Worm (Caenorhabditis elegans) whole organism, mixed stage, embryonic: ENCODE measurements around the gene Y66H1A.5.
A peak's percentile ranks its signal among the peaks of the same experiment; 100 is the strongest.

Source experiments
- ceh-39 ChIP-seq: fragments of 150-350 bp; optimal IDR thresholded peaks from 2 replicates; lab custom pipeline; 2014; ENCODE audit warnings: missing biosample characterization, missing genetic modification characterization
- ceh-43 ChIP-seq: fragments of 200-800 bp; sonication (Bioruptor generic); optimal IDR thresholded peaks from 2 replicates; lab custom pipeline; 2018; ENCODE audit warnings: mild to moderate bottlenecking, missing genetic modification characterization, moderate library complexity, missing compliant biosample characterization
- cnd-1 ChIP-seq: fragments of 200-800 bp; sonication (Bioruptor generic); optimal IDR thresholded peaks from 2 replicates; lab custom pipeline; 2018; ENCODE audit warnings: mild to moderate bottlenecking, missing genetic modification characterization, missing compliant biosample characterization
- elt-1 ChIP-seq: sonication (generic microtip); optimal IDR thresholded peaks from 2 replicates; lab custom pipeline; 2017; ENCODE audit warnings: missing genetic modification characterization, mild to moderate bottlenecking, missing compliant biosample characterization, antibody characterized with exemption, moderate library complexity, borderline replicate concordance; ENCODE audit not compliant: insufficient read depth
- flh-1 ChIP-seq: fragments of 200-800 bp; sonication (Bioruptor generic); optimal IDR thresholded peaks from 2 replicates; lab custom pipeline; 2018; ENCODE audit warnings: mild to moderate bottlenecking, missing genetic modification characterization, moderate library complexity, missing compliant biosample characterization
- ham-2 ChIP-seq: fragments of 200-800 bp; sonication (Bioruptor generic); optimal IDR thresholded peaks from 2 replicates; lab custom pipeline; 2018; ENCODE audit warnings: mild to moderate bottlenecking, missing genetic modification characterization, missing compliant biosample characterization
- hlh-1 ChIP-seq: fragments of 150-350 bp; optimal IDR thresholded peaks from 2 replicates; lab custom pipeline; 2014; ENCODE audit warnings: missing biosample characterization, missing genetic modification reagents, missing genetic modification characterization
- lin-13 ChIP-seq: fragments of 150-350 bp; optimal IDR thresholded peaks from 2 replicates; lab custom pipeline; 2014; ENCODE audit warnings: missing biosample characterization, missing genetic modification characterization
- lin-32 ChIP-seq: fragments of 200-800 bp; sonication (Bioruptor generic); optimal IDR thresholded peaks from 2 replicates; lab custom pipeline; 2018; ENCODE audit warnings: mild to moderate bottlenecking, missing genetic modification characterization, missing compliant biosample characterization
- mab-5 ChIP-seq: fragments of 150-350 bp; optimal IDR thresholded peaks from 2 replicates; lab custom pipeline; 2014; ENCODE audit warnings: missing biosample characterization, missing genetic modification characterization
- nhr-12 ChIP-seq: fragments of 150-350 bp; optimal IDR thresholded peaks from 2 replicates; lab custom pipeline; 2014; ENCODE audit warnings: missing biosample characterization, missing genetic modification characterization
- nhr-28 ChIP-seq: fragments of 150-350 bp; optimal IDR thresholded peaks from 2 replicates; lab custom pipeline; 2014; ENCODE audit warnings: missing biosample characterization, missing genetic modification characterization
- pha-4 ChIP-seq: fragments of 150-350 bp; optimal IDR thresholded peaks from 2 replicates; lab custom pipeline; 2018; ENCODE audit warnings: missing biosample characterization, missing genetic modification reagents, missing genetic modification characterization
- unc-120 ChIP-seq: sonication (generic microtip); optimal IDR thresholded peaks from 2 replicates; lab custom pipeline; 2017; ENCODE audit warnings: missing genetic modification characterization, missing compliant biosample characterization; ENCODE audit not compliant: poor library complexity, severe bottlenecking
- zip-8 ChIP-seq: fragments of 150-350 bp; optimal IDR thresholded peaks from 2 replicates; lab custom pipeline; 2014; ENCODE audit warnings: missing biosample characterization, missing genetic modification characterization

Gene Y66H1A.5

ce11 chrIV:379605-380004, 49.3 kb downstream of the Y66H1A.5 start:
- TF ChIP-seq mab-5 (no peak), ceh-43 (GFP tag; lab: Kevin White, UChicago) (peak; percentile 7)

- no peak for TF ChIP-seq ceh-39 (tag; lab: Kevin White, UChicago)
- TF ChIP-seq unc-120 (tag; lab: Kevin White, UChicago) = peak; percentile 82
- TF ChIP-seq pha-4 (tag; lab: Kevin White, UChicago) = no peak
- peak; percentile 94 for TF ChIP-seq hlh-1
- TF ChIP-seq ham-2 (GFP tag; lab: Kevin White, UChicago) = no peak
- no peak for TF ChIP-seq cnd-1 (tag; lab: Kevin White, UChicago)
- no peak for TF ChIP-seq lin-32 (GFP tag; lab: Kevin White, UChicago)
- TF ChIP-seq nhr-12 = no peak
These were observed 50.1 kb downstream of the Y66H1A.5 start for ce11 chrIV:378838-379237.

ce11 chrIV:378367-378766, 50.6 kb downstream of the Y66H1A.5 start:
- TF ChIP-seq ham-2 (GFP tag; lab: Kevin White, UChicago) = no peak
- TF ChIP-seq zip-8 (tag; lab: Kevin White, UChicago) = no peak
- no peak for TF ChIP-seq lin-32 (GFP tag; lab: Kevin White, UChicago)
- no peak for TF ChIP-seq nhr-28 (tag; lab: Kevin White, UChicago)
- TF ChIP-seq lin-13 (tag; lab: Kevin White, UChicago) = no peak
- TF ChIP-seq cnd-1 (tag; lab: Kevin White, UChicago) = no peak
- no peak for TF ChIP-seq flh-1 (GFP tag; lab: Kevin White, UChicago)
- TF ChIP-seq elt-1 (tag; lab: Kevin White, UChicago) = no peak
